Fruit fly (Drosophila melanogaster) whole organism, wandering third instar larva: ENCODE measurements around the gene CG18563.

Source experiments
- Abd-B ChIP-seq: fragments of >200 bp; optimal IDR thresholded peaks from 2 replicates; lab custom pipeline; 2017; ENCODE audit warnings: missing biosample characterization, missing genetic modification characterization
- CrebA ChIP-seq: fragments of 200-800 bp; sonication (Bioruptor generic); optimal IDR thresholded peaks from 2 replicates; lab custom pipeline; 2016; ENCODE audit warnings: missing biosample characterization, mild to moderate bottlenecking, missing genetic modification characterization, borderline replicate concordance
- Dfd ChIP-seq: fragments of >200 bp; optimal IDR thresholded peaks from 2 replicates; lab custom pipeline; 2017; ENCODE audit warnings: missing biosample characterization, missing genetic modification characterization
- Rel ChIP-seq, 2 experiments: fragments of 200-800 bp; sonication (Bioruptor generic) in 1 of 2; optimal IDR thresholded peaks; 2 replicates in 1 of 2; 3 replicates in 1 of 2; lab custom pipeline; 2016 to 2019; ENCODE audit warnings: mild to moderate bottlenecking in 2 of 2, missing biosample characterization in 2 of 2, missing genetic modification characterization in 2 of 2, moderate library complexity in 1 of 2
- brk ChIP-seq: fragments of 200-800 bp; sonication (Bioruptor generic); optimal IDR thresholded peaks from 2 replicates; lab custom pipeline; 2016; ENCODE audit warnings: missing biosample characterization, mild to moderate bottlenecking, missing genetic modification characterization
- dl ChIP-seq, 2 experiments: fragments of 175-275, 200-275 bp in 1 of 2; fragments of 200-275 bp in 1 of 2; sonication (Bioruptor generic); optimal IDR thresholded peaks; lab custom pipeline; 2018; ENCODE audit warnings: mild to moderate bottlenecking in 2 of 2, missing biosample characterization in 2 of 2, missing genetic modification characterization in 2 of 2, moderate library complexity in 2 of 2; ENCODE audit not compliant: partially characterized antibody in 2 of 2, insufficient read depth in 1 of 2
- ey ChIP-seq: fragments of 200-800 bp; sonication (Bioruptor generic); optimal IDR thresholded peaks from 2 replicates; lab custom pipeline; 2016; ENCODE audit warnings: missing biosample characterization, missing genetic modification characterization
- lola ChIP-seq: fragments of >200 bp; optimal IDR thresholded peaks from 2 replicates; lab custom pipeline; 2017; ENCODE audit warnings: missing biosample characterization, missing genetic modification characterization
- pan ChIP-seq: fragments of >200 bp; optimal IDR thresholded peaks from 2 replicates; lab custom pipeline; 2017
- psq ChIP-seq: fragments of 200-800 bp; sonication (Bioruptor generic); optimal IDR thresholded peaks from 3 replicates; lab custom pipeline; 2017; ENCODE audit warnings: missing biosample characterization, mild to moderate bottlenecking, missing genetic modification characterization, moderate library complexity
- usp ChIP-seq: fragments of >200 bp; optimal IDR thresholded peaks from 2 replicates; lab custom pipeline; 2017; ENCODE audit warnings: missing biosample characterization, missing genetic modification characterization

DNA sequence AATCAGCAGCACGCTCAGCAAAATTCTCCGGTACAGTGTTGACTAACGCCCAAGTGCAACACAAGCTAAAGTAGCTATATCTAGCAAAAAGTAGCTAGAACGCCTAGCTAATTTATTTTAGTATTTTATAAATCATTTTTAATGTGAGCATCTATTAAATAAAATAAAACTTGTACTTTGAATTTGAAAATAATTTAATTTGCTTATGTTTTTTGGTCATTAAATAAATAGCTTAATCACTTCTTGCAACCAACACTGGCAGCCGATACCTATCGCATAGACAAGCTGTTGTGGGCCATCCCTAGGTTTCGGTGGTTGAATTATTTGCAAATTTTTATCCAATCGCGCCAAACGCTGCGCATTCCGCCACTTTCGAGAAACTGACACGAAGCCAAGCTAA, 47.5 kb downstream of the CG18563 start, which contains the start of the genes Polr2J and CG15141:
- TF ChIP-seq usp (GFP tag; lab: Kevin White, UChicago): no peak
- peak; percentile 79 for TF ChIP-seq psq (GFP tag; lab: Kevin White, UChicago)
- peak; percentile 69 for TF ChIP-seq ey
- no peak for TF ChIP-seq Rel (GFP tag; optimal IDR thresholded peaks at IDR 0.05; lab: Kevin White, UChicago)
- peak; percentile 78 for TF ChIP-seq Rel (tag; optimal IDR thresholded peaks at IDR 0.05; lab: Kevin White, UChicago)
- no peak for TF ChIP-seq Abd-B (GFP tag; lab: Kevin White, UChicago)
- TF ChIP-seq dl (GFP tag; optimal IDR thresholded peaks at IDR 0.05; lab: Kevin White, UChicago; ENCODE audit: insufficient read depth in 1 of 2, partially characterized antibody in 2 of 2): no peak
- TF ChIP-seq pan (lab: Kevin White, UChicago): no peak
- no peak for TF ChIP-seq CrebA (GFP tag; lab: Kevin White, UChicago)
- no peak for TF ChIP-seq Dfd (GFP tag; lab: Kevin White, UChicago)
- no peak for TF ChIP-seq lola (GFP tag; lab: Kevin White, UChicago)
- no peak for TF ChIP-seq brk (GFP tag; lab: Kevin White, UChicago)
